Fruit fly (Drosophila melanogaster): ENCODE data around the gene Droj2.

Droj2 gene

DNA sequence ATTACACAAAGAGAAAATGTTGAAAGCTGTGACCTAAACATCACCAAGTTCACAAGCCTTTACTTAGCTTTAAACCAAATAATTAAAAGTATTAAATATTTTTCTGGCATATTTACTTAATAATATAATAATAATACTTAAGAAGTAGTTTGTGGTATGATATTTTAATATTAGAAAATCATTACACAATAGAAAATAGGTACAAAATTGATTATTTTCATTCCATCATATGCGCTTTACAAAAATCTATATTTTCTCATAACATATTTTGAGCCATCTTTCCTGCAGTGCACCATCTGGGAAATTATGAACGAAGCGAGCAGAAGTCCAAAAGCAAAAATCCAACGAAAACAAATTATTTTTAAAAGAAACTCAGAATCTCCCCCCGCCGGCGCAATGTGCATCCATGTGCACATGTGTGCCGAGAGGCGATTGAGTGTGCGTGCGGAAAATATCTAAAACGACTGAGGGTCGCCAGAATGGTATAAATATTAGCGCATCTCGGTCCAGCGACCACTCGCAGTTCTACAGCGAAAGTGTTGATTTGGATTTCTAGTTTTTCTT, 43.6 kb downstream of the Droj2 start, which contains the start of gene Act87E (continued):
- TF ChIP-seq Taf1 (GFP tag; IDR thresholded peaks at IDR 0.05) (no peak), CG33557 (GFP tag; optimal IDR thresholded peaks at IDR 0.05) (peak; percentile 69), CG17829 (tag; optimal IDR thresholded peaks at IDR 0.05) (peak; percentile 85), lbe (GFP tag; optimal IDR thresholded peaks at IDR 0.05) (no peak), CG7987 (GFP tag; optimal IDR thresholded peaks at IDR 0.05) (no peak), CG9797 (GFP tag; optimal IDR thresholded peaks at IDR 0.05) (no peak), Rfx (GFP tag; IDR thresholded peaks at IDR 0.05) (0 out of 2 replicates have a peak, but pooled peaks have one; percentile 10), run (tag; optimal IDR thresholded peaks at IDR 0.05) (peak; percentile 37), CG3995 (GFP tag; optimal IDR thresholded peaks at IDR 0.05) (no peak), CG18619 (GFP tag; optimal IDR thresholded peaks at IDR 0.05) (peak; percentile 59), Fer1 (GFP tag; optimal IDR thresholded peaks at IDR 0.05) (no peak), sc (optimal IDR thresholded peaks at IDR 0.05) (no peak), sc (GFP tag; optimal IDR thresholded peaks at IDR 0.05) (peak; percentile 47), HmgD (GFP tag; optimal IDR thresholded peaks at IDR 0.05) (no peak), ci (GFP tag; IDR thresholded peaks at IDR 0.05) (no peak), Deaf1 (tag; optimal IDR thresholded peaks at IDR 0.05) (peak; percentile 27), CG6175 (GFP tag; IDR thresholded peaks at IDR 0.05) (no peak), Asciz (GFP tag; optimal IDR thresholded peaks at IDR 0.05) (peak; percentile 60), insv (GFP tag; optimal IDR thresholded peaks at IDR 0.05) (no peak), exex (tag; optimal IDR thresholded peaks at IDR 0.05) (no peak), CkIIα-i1 (GFP tag; IDR thresholded peaks at IDR 0.05) (no peak), Oli (tag; optimal IDR thresholded peaks at IDR 0.05) (peak; percentile 75), Blimp-1 (GFP tag; optimal IDR thresholded peaks at IDR 0.05) (peak; percentile 73), CG1603 (tag; optimal IDR thresholded peaks at IDR 0.05) (no peak), CG7372 (GFP tag; IDR thresholded peaks at IDR 0.05) (no peak), az2 (GFP tag; optimal IDR thresholded peaks at IDR 0.05) (peak; percentile 40), Awh (GFP tag; IDR thresholded peaks at IDR 0.05) (no peak), CG31224 (GFP tag; IDR thresholded peaks at IDR 0.05) (0 out of 2 replicates have a peak, but pooled peaks have one; percentile 8), CG9932 (GFP tag; IDR thresholded peaks at IDR 0.05) (peak; percentile 33; the same call in 1 of the 2 replicates), CG14441 (GFP tag; IDR thresholded peaks at IDR 0.05) (no peak), fd96Cb (tag; optimal IDR thresholded peaks at IDR 0.05) (peak; percentile 75), Bteb2 (GFP tag; optimal IDR thresholded peaks at IDR 0.05) (no peak), CG6765 (GFP tag; optimal IDR thresholded peaks at IDR 0.05) (no peak), CG14050 (GFP tag; IDR thresholded peaks at IDR 0.05) (no peak), H2.0 (GFP tag; IDR thresholded peaks at IDR 0.05) (peak; percentile 32; the same call in 1 of the 2 replicates), cwo (GFP tag; optimal IDR thresholded peaks at IDR 0.05) (peak; percentile 39), gro (GFP tag; optimal IDR thresholded peaks at IDR 0.05) (no peak), Antp (GFP tag; optimal IDR thresholded peaks at IDR 0.05) (no peak), CG10274 (GFP tag; optimal IDR thresholded peaks at IDR 0.05) (no peak), B-H2 (GFP tag; optimal IDR thresholded peaks at IDR 0.05) (no peak), Mad (GFP tag; optimal IDR thresholded peaks at IDR 0.05) (no peak), kay (GFP tag; optimal IDR thresholded peaks at IDR 0.05) (no peak), Nf-YB (GFP tag; optimal IDR thresholded peaks at IDR 0.05) (peak; percentile 47), CG7786 (GFP tag; optimal IDR thresholded peaks at IDR 0.05) (no peak), CG3407 (GFP tag; optimal IDR thresholded peaks at IDR 0.05) (peak; percentile 54), maf-S (GFP tag; optimal IDR thresholded peaks at IDR 0.05) (no peak), ftz-f1 (GFP tag; optimal IDR thresholded peaks at IDR 0.05) (no peak), ap (GFP tag; IDR thresholded peaks at IDR 0.05) (no peak), slbo (GFP tag; IDR thresholded peaks at IDR 0.05) (no peak), hbn (GFP tag; IDR thresholded peaks at IDR 0.05; ENCODE audit: partially characterized antibody) (no peak), CG15269 (tag; optimal IDR thresholded peaks at IDR 0.05) (peak; percentile 69)
